Worm (Caenorhabditis elegans) whole organism, L4 larva: ENCODE measurements around the gene C08B6.11.

Experiments used
- R02D3.7 ChIP-seq: fragments of 150-350 bp; sonication (generic microtip); optimal IDR thresholded peaks from 3 replicates; lab custom pipeline; 2014; ENCODE audit warnings: missing biosample characterization, missing genetic modification characterization
- aha-1 ChIP-seq: fragments of 150-350 bp; peaks from one replicate; lab custom pipeline; 2014; ENCODE audit warnings: missing biosample characterization, missing genetic modification characterization
- ama-1 ChIP-seq: fragments of 150-350 bp; optimal IDR thresholded peaks from 2 replicates; lab custom pipeline; 2014; ENCODE audit warnings: inconsistent platforms, mixed read lengths
- ceh-20 ChIP-seq: fragments of 200-800 bp; sonication (Bioruptor generic); IDR thresholded peaks from 2 replicates; pipeline ENCODE4 v1.3.6; 2022; ENCODE audit warnings: missing genetic modification reagents, missing genetic modification characterization, missing compliant biosample characterization
- ceh-82 ChIP-seq: sonication (generic microtip); optimal IDR thresholded peaks from 2 replicates; lab custom pipeline; 2017; ENCODE audit warnings: missing biosample characterization, missing genetic modification characterization
- lin-39 ChIP-seq: fragments of 150-350 bp; optimal IDR thresholded peaks from 2 replicates; lab custom pipeline; 2014; ENCODE audit warnings: missing biosample characterization, missing genetic modification reagents, missing genetic modification characterization
- nhr-11 ChIP-seq: fragments of 150-350 bp; optimal IDR thresholded peaks from 2 replicates; lab custom pipeline; 2014; ENCODE audit warnings: missing biosample characterization, missing genetic modification characterization
- pha-4 ChIP-seq, 2 experiments: fragments of 150-350 bp in 1 of 2; fragments of 200-800 bp in 1 of 2; sonication (Bioruptor generic) in 1 of 2; IDR thresholded peaks in 1 of 2; optimal IDR thresholded peaks in 1 of 2; 2 replicates each; pipeline versions ENCODE4 v1.3.6 to Lab custom; 2014 to 2022; ENCODE audit warnings: missing genetic modification characterization in 2 of 2, missing genetic modification reagents in 2 of 2, missing biosample characterization in 1 of 2, missing compliant biosample characterization in 1 of 2

ce11 chrV:10078244-10078643 is 29.2 kb upstream of the C08B6.11 start, which contains the start of gene R04B5.1:
- TF ChIP-seq lin-39 (tag; lab: Kevin White, UChicago) (no peak), nhr-11 (no peak), ama-1 (lab: Kevin White, UChicago) (no peak), ceh-20 (GFP tag; lab: Robert Waterston, UW) (no peak), R02D3.7 (no peak), aha-1 (tag; lab: Kevin White, UChicago) (no peak), pha-4 (GFP tag; IDR thresholded peaks at IDR 0.05; lab: Robert Waterston, UW) (no peak), pha-4 (tag; optimal IDR thresholded peaks at IDR 0.05; lab: Kevin White, UChicago) (no peak), ceh-82 (tag; lab: Kevin White, UChicago) (no peak)
